Worm (Caenorhabditis elegans): ENCODE results near the gene F43C11.16.
A peak's percentile ranks its signal among the peaks of the same experiment; 100 is the strongest.

F43C11.16 gene

ce11 chrII:2352546-2352945 lies 7.3 kb downstream of the F43C11.16 start, which contains the start of gene F43C11.10:
F43C11.10 (minus strand) TSS chrII:2352646.
- TF ChIP-seq skn-1 (tag; optimal IDR thresholded peaks at IDR 0.05) (no peak), nhr-28 (tag; optimal IDR thresholded peaks at IDR 0.05) (no peak), daf-12 (tag; optimal IDR thresholded peaks at IDR 0.05) (no peak), jun-1 (tag; optimal IDR thresholded peaks at IDR 0.05) (no peak), ceh-9 (tag; optimal IDR thresholded peaks at IDR 0.05) (no peak), zag-1 (tag; optimal IDR thresholded peaks at IDR 0.05) (no peak)

- no peak for TF ChIP-seq lin-39 (tag; optimal IDR thresholded peaks at IDR 0.05)
Measured at ce11 chrII:2346672-2347071, 13.2 kb downstream of the F43C11.16 start, which contains the start of gene F43C11.4. F43C11.4 (plus strand) TSS chrII:2346972.

DNA sequence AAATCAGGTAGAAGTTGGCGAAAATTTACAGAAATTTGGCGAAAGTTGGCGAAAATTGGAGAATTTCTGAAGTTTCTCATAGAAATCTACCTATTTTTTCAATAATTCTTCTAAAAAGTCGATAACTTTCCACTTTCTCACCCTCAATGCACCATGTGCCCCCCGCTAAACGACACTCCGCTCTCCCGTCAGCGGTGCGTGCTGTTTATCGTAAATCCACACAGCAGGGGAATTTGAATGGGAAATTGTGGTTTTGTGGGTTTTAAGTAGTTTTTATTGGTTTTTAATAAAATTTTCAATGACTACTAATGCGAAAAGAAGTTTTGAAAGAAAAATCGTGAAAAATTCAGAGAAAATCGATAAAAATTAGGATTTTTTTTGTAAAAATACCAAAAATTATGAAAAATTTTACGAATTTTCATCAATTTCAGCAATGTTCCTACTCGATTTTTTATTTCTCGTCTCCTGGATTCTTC lies 17.8 kb downstream of the F43C11.16 start, which contains the start of gene F43C11.6:
Gene F43C11.6, plus strand, starts transcription at position 426 of the 476 bp plus-strand sequence.
- TF ChIP-seq lin-39 (tag; optimal IDR thresholded peaks at IDR 0.05) (peak; percentile 37), nhr-67 (tag; optimal IDR thresholded peaks at IDR 0.05) (no peak), egl-27 (tag; optimal IDR thresholded peaks at IDR 0.05) (no peak), pqm-1 (tag; optimal IDR thresholded peaks at IDR 0.05) (no peak), elt-3 (tag; optimal IDR thresholded peaks at IDR 0.05) (no peak), nhr-237 (tag; optimal IDR thresholded peaks at IDR 0.05) (no peak), snpc-4 (tag; optimal IDR thresholded peaks at IDR 0.05) (no peak), nhr-28 (tag; optimal IDR thresholded peaks at IDR 0.05) (no peak), hmg-11 (tag; optimal IDR thresholded peaks at IDR 0.05) (no peak), nhr-12 (tag; optimal IDR thresholded peaks at IDR 0.05) (no peak), ceh-16 (tag; optimal IDR thresholded peaks at IDR 0.05) (no peak), nhr-77 (tag; optimal IDR thresholded peaks at IDR 0.05) (no peak), aly-2 (tag; optimal IDR thresholded peaks at IDR 0.05) (no peak), fkh-2 (tag; optimal IDR thresholded peaks at IDR 0.05) (no peak), zag-1 (tag; optimal IDR thresholded peaks at IDR 0.05) (no peak), fos-1 (tag; optimal IDR thresholded peaks at IDR 0.05) (no peak), elt-2 (tag; optimal IDR thresholded peaks at IDR 0.05) (peak; percentile 21), tbx-2 (tag; optimal IDR thresholded peaks at IDR 0.05) (no peak), ztf-11 (tag; optimal IDR thresholded peaks at IDR 0.05) (no peak), nhr-43 (tag; optimal IDR thresholded peaks at IDR 0.05; ENCODE audit: poor library complexity, severe bottlenecking) (no peak), egl-5 (tag; optimal IDR thresholded peaks at IDR 0.05) (peak; percentile 21), nhr-25 (tag; optimal IDR thresholded peaks at IDR 0.05) (no peak), ceh-82 (tag; optimal IDR thresholded peaks at IDR 0.05) (no peak), nhr-11 (tag; optimal IDR thresholded peaks at IDR 0.05) (no peak), mml-1 (tag; optimal IDR thresholded peaks at IDR 0.05) (no peak), ceh-28 (tag; optimal IDR thresholded peaks at IDR 0.05) (no peak), lsy-12 (tag; optimal IDR thresholded peaks at IDR 0.05) (no peak), sea-2 (GFP tag; optimal IDR thresholded peaks at IDR 0.05) (no peak), pha-4 (tag; optimal IDR thresholded peaks at IDR 0.05) (peak; percentile 59), eor-1 (tag; optimal IDR thresholded peaks at IDR 0.05) (no peak), daf-12 (tag; optimal IDR thresholded peaks at IDR 0.05) (no peak), mdl-1 (tag; optimal IDR thresholded peaks at IDR 0.05) (no peak), R02D3.7 (tag; optimal IDR thresholded peaks at IDR 0.05) (peak; percentile 87), elt-1 (tag; optimal IDR thresholded peaks at IDR 0.05) (no peak), jun-1 (tag; optimal IDR thresholded peaks at IDR 0.05) (no peak), skn-1 (tag; optimal IDR thresholded peaks at IDR 0.05) (no peak), lin-15B (tag; optimal IDR thresholded peaks at IDR 0.05) (peak; percentile 63), nfya-1 (tag; optimal IDR thresholded peaks at IDR 0.05; ENCODE audit: insufficient read depth) (peak; percentile 51), nhr-76 (tag; optimal IDR thresholded peaks at IDR 0.05) (no peak), ceh-9 (tag; optimal IDR thresholded peaks at IDR 0.05) (no peak), unc-62 (GFP tag; optimal IDR thresholded peaks at IDR 0.05) (no peak), fkh-10 (GFP tag; optimal IDR thresholded peaks at IDR 0.05) (no peak), unc-39 (tag; optimal IDR thresholded peaks at IDR 0.05) (no peak), nhr-23 (tag; optimal IDR thresholded peaks at IDR 0.05) (peak; percentile 9), ztf-4 (tag; optimal IDR thresholded peaks at IDR 0.05) (no peak), ZK546.5 (tag; optimal IDR thresholded peaks at IDR 0.05) (no peak)

All from whole organism, L3 larva.